Fruit fly (Drosophila melanogaster): ENCODE results near the gene CG6912.

- no peak for TF ChIP-seq sv (GFP tag; optimal IDR thresholded peaks at IDR 0.05)
- no peak for TF ChIP-seq Myc (optimal IDR thresholded peaks at IDR 0.05)
- TF ChIP-seq Dif (GFP tag; optimal IDR thresholded peaks at IDR 0.05; ENCODE audit: partially characterized antibody): no peak
- TF ChIP-seq Sp1 (GFP tag; optimal IDR thresholded peaks at IDR 0.05): no peak
- TF ChIP-seq ey (GFP tag; optimal IDR thresholded peaks at IDR 0.05): no peak
- no peak for TF ChIP-seq Abd-B (GFP tag; optimal IDR thresholded peaks at IDR 0.05)
- no peak for TF ChIP-seq lola (GFP tag; optimal IDR thresholded peaks at IDR 0.05)
- TF ChIP-seq CG32264 (GFP tag; optimal IDR thresholded peaks at IDR 0.05): no peak
Measured at dm6 chr3R:15147872-15148444, 11.2 kb upstream of the CG6912 start.
